Worm (Caenorhabditis elegans) whole organism, L4 larva: ENCODE data around the gene tdo-2.

Source experiments
- R02D3.7 ChIP-seq: fragments of 150-350 bp; sonication (generic microtip); optimal IDR thresholded peaks from 3 replicates; lab custom pipeline; 2014; ENCODE audit warnings: missing biosample characterization, missing genetic modification characterization
- ceh-44 ChIP-seq: fragments of 200-800 bp; sonication (Bioruptor generic); IDR thresholded peaks from 2 replicates; pipeline ENCODE4 v1.3.6; 2022; ENCODE audit warnings: missing genetic modification reagents, missing genetic modification characterization, missing compliant biosample characterization
- ces-1 ChIP-seq: fragments of 150-350 bp; sonication (generic microtip); optimal IDR thresholded peaks from 4 replicates; lab custom pipeline; 2014; ENCODE audit warnings: missing biosample characterization, missing genetic modification reagents, missing genetic modification characterization
- daf-8 ChIP-seq: fragments of 200-800 bp; sonication (Bioruptor generic); IDR thresholded peaks from 2 replicates; pipeline ENCODE4 v1.3.6; 2022; ENCODE audit warnings: missing genetic modification characterization, missing compliant biosample characterization
- dpl-1 ChIP-seq: fragments of 150-350 bp; optimal IDR thresholded peaks from 2 replicates; lab custom pipeline; 2014; ENCODE audit warnings: missing biosample characterization, missing genetic modification reagents, missing genetic modification characterization
- lir-3 ChIP-seq: sonication (generic microtip); optimal IDR thresholded peaks from 2 replicates; lab custom pipeline; 2016; ENCODE audit warnings: mild to moderate bottlenecking, missing genetic modification characterization, missing compliant biosample characterization
- saeg-2 ChIP-seq: fragments of 200-800 bp; sonication (Bioruptor generic); IDR thresholded peaks from 2 replicates; pipeline ENCODE4 v1.3.6; 2022; ENCODE audit warnings: missing genetic modification reagents, missing genetic modification characterization, missing compliant biosample characterization

- TF ChIP-seq R02D3.7 (tag; lab: Kevin White, UChicago) (no peak), dpl-1 (GFP tag; lab: Kevin White, UChicago) (no peak), daf-8 (GFP tag; lab: Robert Waterston, UW) (no peak), ceh-44 (GFP tag; lab: Robert Waterston, UW) (no peak), lir-3 (tag; lab: Kevin White, UChicago) (no peak), saeg-2 (no peak), ces-1 (GFP tag; lab: Kevin White, UChicago) (no peak)
Observed at ce11 chrIII:5945865-5946264, 26.1 kb upstream of the tdo-2 start, which contains the start of gene F25B5.5.
